Fruit fly (Drosophila melanogaster) whole organism, adult: ENCODE measurements around the gene scpr-C.

ENCODE experiments used
- CG11617 ChIP-seq: fragments of 200-800 bp; sonication (Bioruptor generic); optimal IDR thresholded peaks from 2 replicates; lab custom pipeline; 2017; ENCODE audit warnings: mild to moderate bottlenecking, missing biosample characterization, missing genetic modification reagents, missing genetic modification characterization
- CG12768 ChIP-seq: fragments of 200-800 bp; sonication (Bioruptor generic); optimal IDR thresholded peaks from 2 replicates; lab custom pipeline; 2017; ENCODE audit warnings: missing biosample characterization, missing genetic modification characterization, mild to moderate bottlenecking, moderate library complexity, missing genetic modification reagents
- CG14711 ChIP-seq: fragments of 200-800 bp; sonication (Bioruptor generic); optimal IDR thresholded peaks from 2 replicates; lab custom pipeline; 2018; ENCODE audit warnings: missing biosample characterization, mild to moderate bottlenecking, missing genetic modification characterization, moderate library complexity
- CG1620 ChIP-seq: fragments of 200-800 bp; sonication (Bioruptor generic); optimal IDR thresholded peaks from 2 replicates; lab custom pipeline; 2016; ENCODE audit warnings: missing biosample characterization, missing genetic modification characterization
- CG33017 ChIP-seq: fragments of 200-800 bp; sonication (Bioruptor generic); optimal IDR thresholded peaks from 2 replicates; lab custom pipeline; 2018; ENCODE audit warnings: missing biosample characterization, mild to moderate bottlenecking, missing genetic modification characterization, moderate library complexity
- CG5204 ChIP-seq: fragments of 200-800 bp; sonication (Bioruptor generic); optimal IDR thresholded peaks from 2 replicates; lab custom pipeline; 2016; ENCODE audit warnings: missing biosample characterization, missing genetic modification characterization
- CG7045 ChIP-seq: fragments of 200-800 bp; sonication (Bioruptor generic); optimal IDR thresholded peaks from 2 replicates; lab custom pipeline; 2017; ENCODE audit warnings: missing biosample characterization, mild to moderate bottlenecking, missing genetic modification characterization
- CG7101 ChIP-seq: fragments of 200-800 bp; sonication (Bioruptor generic); optimal IDR thresholded peaks from 2 replicates; lab custom pipeline; 2018; ENCODE audit warnings: missing biosample characterization, mild to moderate bottlenecking, missing genetic modification characterization, moderate library complexity
- Clk ChIP-seq: fragments of 200-800 bp; sonication (Bioruptor generic); optimal IDR thresholded peaks from 2 replicates; lab custom pipeline; 2017; ENCODE audit warnings: missing biosample characterization, missing genetic modification characterization
- Crg-1 ChIP-seq: fragments of 200-800 bp; sonication (Bioruptor generic); optimal IDR thresholded peaks from 2 replicates; lab custom pipeline; 2016; ENCODE audit warnings: missing biosample characterization, missing genetic modification characterization
- Hr96 ChIP-seq: fragments of 200-800 bp; sonication (Bioruptor generic); optimal IDR thresholded peaks from 2 replicates; lab custom pipeline; 2016; ENCODE audit warnings: missing biosample characterization, missing genetic modification characterization
- Mnt ChIP-seq: fragments of 200-800 bp; sonication (Bioruptor generic); optimal IDR thresholded peaks from 2 replicates; lab custom pipeline; 2016; ENCODE audit warnings: missing biosample characterization, mild to moderate bottlenecking, missing genetic modification characterization
- bab1 ChIP-seq: fragments of 200-800 bp; sonication (Bioruptor generic); optimal IDR thresholded peaks from 3 replicates; lab custom pipeline; 2019; ENCODE audit warnings: missing biosample characterization, mild to moderate bottlenecking, missing genetic modification characterization, moderate library complexity
- cic ChIP-seq: fragments of 200-800 bp; sonication (Bioruptor generic); optimal IDR thresholded peaks from 2 replicates; lab custom pipeline; 2017; ENCODE audit warnings: missing biosample characterization, mild to moderate bottlenecking, missing genetic modification characterization, moderate library complexity
- cnc ChIP-seq, 2 experiments: fragments of >200 bp; optimal IDR thresholded peaks; 2 replicates each; lab custom pipeline; 2017
- kay ChIP-seq: fragments of 200-800 bp; sonication (Bioruptor generic); peaks from one replicate; lab custom pipeline; 2016; ENCODE audit warnings: missing biosample characterization, missing genetic modification characterization, borderline replicate concordance
- ovo ChIP-seq: fragments of 200-800 bp; sonication (Bioruptor generic); optimal IDR thresholded peaks from 2 replicates; lab custom pipeline; 2016; ENCODE audit warnings: missing biosample characterization, missing genetic modification characterization
- pad ChIP-seq: fragments of 200-800 bp; sonication (Bioruptor generic); optimal IDR thresholded peaks from 3 replicates; lab custom pipeline; 2017; ENCODE audit warnings: missing biosample characterization, missing genetic modification characterization, mild to moderate bottlenecking, moderate library complexity, missing genetic modification reagents
- tj ChIP-seq: fragments of 200-800 bp; sonication (Bioruptor generic); optimal IDR thresholded peaks from 3 replicates; lab custom pipeline; 2017; ENCODE audit warnings: missing biosample characterization, mild to moderate bottlenecking, missing genetic modification characterization, moderate library complexity
- toe ChIP-seq: fragments of 200-800 bp; sonication (Bioruptor generic); optimal IDR thresholded peaks from 2 replicates; lab custom pipeline; 2016; ENCODE audit warnings: missing biosample characterization, missing genetic modification characterization

The scpr-C gene

dm6 chr3R:11209801-11210402, 15.4 kb upstream of the scpr-C start, which contains the start of the genes SdhC and Tctp:
Gene SdhC (minus strand): TSS chr3R:11209849.
Gene Tctp (plus strand): TSS chr3R:11210247.
- TF ChIP-seq CG5204 (GFP tag; lab: Kevin White, UChicago) = no peak
- TF ChIP-seq tj (GFP tag; lab: Kevin White, UChicago) = peak; percentile 32
- TF ChIP-seq pad (GFP tag; lab: Kevin White, UChicago) = peak; percentile 42
- TF ChIP-seq CG11617 (GFP tag; lab: Kevin White, UChicago) = peak; percentile 90
- no peak for TF ChIP-seq kay (GFP tag; lab: Kevin White, UChicago)
- TF ChIP-seq Clk (GFP tag; lab: Kevin White, UChicago) = no peak
- peak; percentile 74 for TF ChIP-seq ovo
- peak; percentile 92 for TF ChIP-seq Mnt (GFP tag; lab: Kevin White, UChicago)
- peak; percentile 48 for TF ChIP-seq bab1 (GFP tag; lab: Kevin White, UChicago)
- TF ChIP-seq toe (GFP tag; lab: Kevin White, UChicago) = peak; percentile 77
- peak; percentile 51 for TF ChIP-seq CG1620 (GFP tag; lab: Kevin White, UChicago)
- peak; percentile 37 for TF ChIP-seq CG33017
- TF ChIP-seq Crg-1 (GFP tag; lab: Kevin White, UChicago) = peak; percentile 33
- TF ChIP-seq Hr96 = peak; percentile 77
- TF ChIP-seq cic = peak; percentile 69
- TF ChIP-seq CG7101 = peak; percentile 68
- no peak for TF ChIP-seq cnc (optimal IDR thresholded peaks at IDR 0.05; lab: Kevin White, UChicago)
- TF ChIP-seq CG14711 (tag; lab: Kevin White, UChicago) = peak; percentile 36
- peak; percentile 44 for TF ChIP-seq CG12768 (GFP tag; lab: Kevin White, UChicago)
- peak; percentile 48 for TF ChIP-seq CG7045 (GFP tag; lab: Kevin White, UChicago)

dm6 chr3R:11211291-11212061, 13.8 kb upstream of the scpr-C start:
- TF ChIP-seq CG5204 (GFP tag; lab: Kevin White, UChicago) (no peak), CG12768 (GFP tag; lab: Kevin White, UChicago) (peak; percentile 68), CG7101 (peak; percentile 68), cic (peak; percentile 61), tj (GFP tag; lab: Kevin White, UChicago) (peak; percentile 75), CG11617 (GFP tag; lab: Kevin White, UChicago) (peak; percentile 69), kay (GFP tag; lab: Kevin White, UChicago) (no peak), cnc (optimal IDR thresholded peaks at IDR 0.05; lab: Kevin White, UChicago) (no peak), CG14711 (tag; lab: Kevin White, UChicago) (peak; percentile 62), ovo (peak; percentile 87), pad (GFP tag; lab: Kevin White, UChicago) (peak; percentile 58), Clk (GFP tag; lab: Kevin White, UChicago) (no peak), CG33017 (peak; percentile 49), Mnt (GFP tag; lab: Kevin White, UChicago) (peak; percentile 95), CG7045 (GFP tag; lab: Kevin White, UChicago) (peak; percentile 44), toe (GFP tag; lab: Kevin White, UChicago) (peak; percentile 72), Hr96 (peak; percentile 67), bab1 (GFP tag; lab: Kevin White, UChicago) (peak; percentile 55), CG1620 (GFP tag; lab: Kevin White, UChicago) (peak; percentile 61), Crg-1 (GFP tag; lab: Kevin White, UChicago) (peak; percentile 40)

dm6 chr3R:11214449-11214950, 10.8 kb upstream of the scpr-C start, which contains the start of gene ZnT86D:
Gene ZnT86D (minus strand): TSS chr3R:11214539.
- peak; percentile 27 for TF ChIP-seq ovo
- TF ChIP-seq pad (GFP tag; lab: Kevin White, UChicago) = peak; percentile 70
- TF ChIP-seq CG12768 (GFP tag; lab: Kevin White, UChicago) = peak; percentile 78
- TF ChIP-seq cnc (optimal IDR thresholded peaks at IDR 0.05; lab: Kevin White, UChicago) = no peak
- TF ChIP-seq tj (GFP tag; lab: Kevin White, UChicago) = peak; percentile 54
- peak; percentile 72 for TF ChIP-seq CG7045 (GFP tag; lab: Kevin White, UChicago)
- TF ChIP-seq CG11617 (GFP tag; lab: Kevin White, UChicago) = peak; percentile 82
- peak; percentile 83 for TF ChIP-seq Mnt (GFP tag; lab: Kevin White, UChicago)
- TF ChIP-seq Hr96 = peak; percentile 74
- peak; percentile 86 for TF ChIP-seq CG33017
- peak; percentile 75 for TF ChIP-seq bab1 (GFP tag; lab: Kevin White, UChicago)
- TF ChIP-seq CG14711 (tag; lab: Kevin White, UChicago) = peak; percentile 75
- peak; percentile 70 for TF ChIP-seq toe (GFP tag; lab: Kevin White, UChicago)
- TF ChIP-seq Crg-1 (GFP tag; lab: Kevin White, UChicago) = peak; percentile 34
- peak; percentile 68 for TF ChIP-seq CG1620 (GFP tag; lab: Kevin White, UChicago)
- peak; percentile 68 for TF ChIP-seq cic
- no peak for TF ChIP-seq kay (GFP tag; lab: Kevin White, UChicago)
- peak; percentile 80 for TF ChIP-seq CG5204 (GFP tag; lab: Kevin White, UChicago)
- TF ChIP-seq CG7101 = peak; percentile 86
- TF ChIP-seq Clk (GFP tag; lab: Kevin White, UChicago) = peak; percentile 47

dm6 chr3R:11216156-11216630, 9.1 kb upstream of the scpr-C start, which contains the start of the genes RpS25 and CG4820:
Gene RpS25 (minus strand): TSS chr3R:11216287.
Gene CG4820 (plus strand): TSS chr3R:11216535.
- peak; percentile 93 for TF ChIP-seq CG12768 (GFP tag; lab: Kevin White, UChicago)
- TF ChIP-seq Mnt (GFP tag; lab: Kevin White, UChicago) = peak; percentile 93
- peak; percentile 81 for TF ChIP-seq cic
- peak; percentile 96 for TF ChIP-seq CG1620 (GFP tag; lab: Kevin White, UChicago)
- TF ChIP-seq Clk (GFP tag; lab: Kevin White, UChicago) = peak; percentile 88
- peak; percentile 96 for TF ChIP-seq CG11617 (GFP tag; lab: Kevin White, UChicago)
- TF ChIP-seq cnc (optimal IDR thresholded peaks at IDR 0.05; lab: Kevin White, UChicago) = no peak
- peak; percentile 94 for TF ChIP-seq Hr96
- TF ChIP-seq kay (GFP tag; lab: Kevin White, UChicago) = no peak
- TF ChIP-seq toe (GFP tag; lab: Kevin White, UChicago) = peak; percentile 87
- TF ChIP-seq bab1 (GFP tag; lab: Kevin White, UChicago) = peak; percentile 97
- peak; percentile 82 for TF ChIP-seq tj (GFP tag; lab: Kevin White, UChicago)
- peak; percentile 97 for TF ChIP-seq CG14711 (tag; lab: Kevin White, UChicago)
- TF ChIP-seq ovo = peak; percentile 91
- peak; percentile 94 for TF ChIP-seq CG7101
- TF ChIP-seq CG5204 (GFP tag; lab: Kevin White, UChicago) = no peak
- peak; percentile 96 for TF ChIP-seq Crg-1 (GFP tag; lab: Kevin White, UChicago)
- TF ChIP-seq CG33017 = peak; percentile 88
- TF ChIP-seq CG7045 (GFP tag; lab: Kevin White, UChicago) = peak; percentile 90
- peak; percentile 83 for TF ChIP-seq pad (GFP tag; lab: Kevin White, UChicago)
